Worm (Caenorhabditis elegans): ENCODE measurements around the gene T01B7.13.

ce11 chrII:8751686-8752085, 36.5 kb downstream of the T01B7.13 start, which contains the start of gene atf-2:
- TF ChIP-seq elt-2 (tag; optimal IDR thresholded peaks at IDR 0.05) (no peak), zag-1 (tag; optimal IDR thresholded peaks at IDR 0.05) (no peak), unc-39 (tag; optimal IDR thresholded peaks at IDR 0.05) (no peak), elt-3 (tag; optimal IDR thresholded peaks at IDR 0.05) (no peak), nhr-11 (tag; optimal IDR thresholded peaks at IDR 0.05) (no peak), ztf-4 (tag; optimal IDR thresholded peaks at IDR 0.05) (no peak), ztf-11 (tag; optimal IDR thresholded peaks at IDR 0.05) (no peak), fkh-10 (GFP tag; optimal IDR thresholded peaks at IDR 0.05) (no peak), pqm-1 (tag; optimal IDR thresholded peaks at IDR 0.05) (no peak), pha-4 (tag; optimal IDR thresholded peaks at IDR 0.05) (no peak), tbx-2 (tag; optimal IDR thresholded peaks at IDR 0.05) (no peak), ceh-82 (tag; optimal IDR thresholded peaks at IDR 0.05) (no peak), egl-27 (tag; optimal IDR thresholded peaks at IDR 0.05) (no peak)
